Worm (Caenorhabditis elegans) whole organism, L4/young adult: ENCODE data around the gene dpf-6.

Experiments used
- W03F9.2 ChIP-seq: fragments of 150-350 bp; optimal IDR thresholded peaks from 2 replicates; lab custom pipeline; 2014; ENCODE audit warnings: missing biosample characterization, missing genetic modification characterization
- dao-5 ChIP-seq: sonication (generic microtip); optimal IDR thresholded peaks from 2 replicates; lab custom pipeline; 2016; ENCODE audit warnings: missing genotype, missing genetic modification characterization, moderate library complexity, missing compliant biosample characterization
- him-1 ChIP-seq: sonication (generic microtip); optimal IDR thresholded peaks from 2 replicates; lab custom pipeline; 2016; ENCODE audit warnings: missing genotype, missing genetic modification reagents, missing genetic modification characterization, missing compliant biosample characterization

The dpf-6 gene

ce11 chrIII:8067798-8068197, 29.8 kb downstream of the dpf-6 start:
- TF ChIP-seq him-1 (no peak), dao-5 (tag; lab: Kevin White, UChicago) (no peak), W03F9.2 (tag; lab: Kevin White, UChicago) (no peak)

DNA sequence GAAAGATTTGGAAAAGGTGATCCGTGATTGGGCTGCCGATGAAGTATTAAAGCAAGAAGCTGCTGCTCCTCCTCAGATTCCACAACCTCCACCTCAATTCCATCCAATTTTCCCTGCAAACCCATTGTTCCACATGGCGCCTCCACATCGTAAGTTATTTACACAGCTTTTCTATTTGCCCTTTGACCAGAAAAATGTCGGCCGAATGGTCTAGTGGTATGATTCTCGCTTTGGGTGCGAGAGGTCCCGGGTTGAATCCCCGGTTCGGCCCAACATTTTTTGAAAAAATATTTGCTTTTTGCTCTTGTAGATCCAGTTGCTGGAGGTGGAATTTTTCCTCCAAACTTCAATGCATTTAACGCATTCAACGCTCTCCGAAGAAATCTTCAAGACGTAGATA, 31.2 kb downstream of the dpf-6 start:
- TF ChIP-seq dao-5 (tag; lab: Kevin White, UChicago) (no peak), him-1 (no peak), W03F9.2 (tag; lab: Kevin White, UChicago) (no peak)

- TF ChIP-seq him-1, result no peak
- TF ChIP-seq W03F9.2 (tag; lab: Kevin White, UChicago), result no peak
- TF ChIP-seq dao-5 (tag; lab: Kevin White, UChicago), result no peak
Measured at ce11 chrIII:8077180-8077579, 39.1 kb downstream of the dpf-6 start.

DNA sequence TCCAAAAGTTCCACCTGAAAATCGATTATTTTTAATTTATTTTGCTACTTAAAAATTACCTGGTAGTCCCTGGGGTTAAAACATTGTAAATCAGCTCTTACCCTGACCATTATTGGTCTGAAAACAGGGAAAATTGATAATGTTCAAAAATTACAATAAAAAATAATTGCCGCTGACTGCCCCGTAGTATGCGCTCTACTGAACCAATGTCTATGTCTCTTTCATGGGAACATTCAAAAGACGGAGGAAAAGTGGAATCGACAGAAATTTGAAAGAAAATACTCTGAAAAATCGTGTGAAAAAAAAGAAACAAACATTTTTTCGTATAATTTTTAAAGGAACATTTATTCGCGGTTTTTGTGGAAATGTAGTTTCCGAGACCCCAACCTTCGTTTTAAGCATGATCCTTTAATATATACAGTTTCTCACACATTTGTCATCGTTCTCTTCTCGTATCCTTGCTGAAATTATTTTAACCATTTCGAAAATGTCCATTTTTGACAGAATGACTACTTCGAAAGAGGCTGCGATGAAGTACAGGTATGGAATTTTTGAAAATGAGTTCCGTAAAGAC, 42.2 kb downstream of the dpf-6 start, which contains the start of the genes dcr-1 and apc-2:
dcr-1 (minus strand) TSS at position 117 of the 574 bp plus-strand sequence.
apc-2 (plus strand) TSS at position 465 of the 574 bp plus-strand sequence.
- TF ChIP-seq W03F9.2 (tag; lab: Kevin White, UChicago) (no peak), dao-5 (tag; lab: Kevin White, UChicago) (no peak), him-1 (no peak)

DNA sequence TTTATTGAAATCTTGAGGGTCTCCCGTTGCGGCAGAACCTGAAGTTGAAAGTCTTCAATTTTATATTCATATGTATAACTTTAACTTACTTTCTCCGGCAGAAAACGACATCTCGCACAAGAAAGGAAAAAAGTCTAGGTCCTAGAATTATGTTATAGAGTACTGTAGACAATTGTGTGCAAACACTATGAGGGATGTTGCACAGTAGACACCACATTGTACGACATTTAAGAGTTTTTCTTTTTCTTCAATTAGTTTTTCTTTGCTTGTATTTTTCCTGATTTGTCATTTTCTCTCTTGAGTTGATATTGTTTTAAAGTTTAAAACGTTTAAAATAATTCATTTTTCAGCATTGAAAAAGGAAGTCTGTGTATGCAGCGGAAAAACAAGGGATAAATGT, 47.3 kb downstream of the dpf-6 start, which contains the start of the genes K06H7.7 and grp-1:
K06H7.7 (minus strand) TSS at position 121 of the 400 bp plus-strand sequence.
grp-1 (plus strand) TSS at position 351 of the 400 bp plus-strand sequence.
- TF ChIP-seq him-1, result no peak
- peak; percentile 77 for TF ChIP-seq W03F9.2 (tag; lab: Kevin White, UChicago)

ce11 chrIII:8088235-8088634, 50.2 kb downstream of the dpf-6 start, which contains the start of gene vms-1:
TSS of gene vms-1 (plus strand) at chrIII:8088535.
- TF ChIP-seq him-1 (no peak), W03F9.2 (tag; lab: Kevin White, UChicago) (no peak), dao-5 (tag; lab: Kevin White, UChicago) (no peak)
